Worm (Caenorhabditis elegans): ENCODE results near the gene K01C8.2.

The K01C8.2 gene

DNA sequence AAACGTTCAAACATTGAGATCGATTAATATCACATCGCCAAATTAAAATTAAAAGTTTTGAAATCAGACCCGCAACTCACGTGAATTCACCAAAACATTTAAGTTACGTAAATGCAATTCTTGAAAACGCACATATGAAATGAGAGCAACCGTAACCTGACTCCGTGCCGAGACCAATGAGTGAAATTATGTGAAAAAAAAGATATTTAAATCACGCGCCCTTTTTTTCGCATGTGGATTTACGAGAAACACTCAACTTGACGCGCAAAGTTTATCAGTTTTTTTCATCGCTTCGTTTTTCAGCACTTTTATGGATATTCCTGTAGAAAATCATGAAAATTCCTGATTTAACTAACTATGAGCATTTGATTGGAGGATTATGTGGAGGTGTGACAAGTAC, 6.8 kb upstream of the K01C8.2 start, which contains the start of the genes gei-14 and slc-25A32 (continued):
- no peak for TF ChIP-seq D1046.2 (GFP tag; IDR thresholded peaks at IDR 0.05)
- TF ChIP-seq dmd-9 (GFP tag; IDR thresholded peaks at IDR 0.05), result no peak
- no peak for TF ChIP-seq duxl-1 (tag; optimal IDR thresholded peaks at IDR 0.05; ENCODE audit: poor library complexity)
- TF ChIP-seq zag-1 (tag; optimal IDR thresholded peaks at IDR 0.05), result no peak
- TF ChIP-seq Y5F2A.4 (GFP tag; optimal IDR thresholded peaks at IDR 0.05), result no peak
- TF ChIP-seq daf-19 (GFP tag; conservative IDR thresholded peaks at IDR 0.05), result no peak
- TF ChIP-seq ceh-32 (tag; optimal IDR thresholded peaks at IDR 0.05; ENCODE audit: poor library complexity), result no peak
- no peak for TF ChIP-seq gei-8 (GFP tag; optimal IDR thresholded peaks at IDR 0.05)
- no peak for TF ChIP-seq nhr-237 (tag; optimal IDR thresholded peaks at IDR 0.05)
- TF ChIP-seq lsy-2 (tag; optimal IDR thresholded peaks at IDR 0.05), result peak in 1 of 2 experiments; percentile 82
- TF ChIP-seq nhr-77 (tag; optimal IDR thresholded peaks at IDR 0.05), result no peak
- no peak for TF ChIP-seq lin-1 (GFP tag; IDR thresholded peaks at IDR 0.05)
- TF ChIP-seq F37D6.2 (tag; optimal IDR thresholded peaks at IDR 0.05), result no peak
- no peak for TF ChIP-seq hif-1 (tag; optimal IDR thresholded peaks at IDR 0.05)
- TF ChIP-seq zip-11 (GFP tag; IDR thresholded peaks at IDR 0.05), result no peak
- no peak for TF ChIP-seq mep-1 (tag; optimal IDR thresholded peaks at IDR 0.05)
- no peak for TF ChIP-seq daf-12 (tag; optimal IDR thresholded peaks at IDR 0.05)
- no peak for TF ChIP-seq attf-4 (tag; optimal IDR thresholded peaks at IDR 0.05)
- TF ChIP-seq spr-1 (tag; optimal IDR thresholded peaks at IDR 0.05), result no peak
- no peak for TF ChIP-seq ctbp-1 (GFP tag; IDR thresholded peaks at IDR 0.05)
- TF ChIP-seq dve-1 (tag; optimal IDR thresholded peaks at IDR 0.05; ENCODE audit: insufficient read depth), result no peak
- TF ChIP-seq ZK337.2 (GFP tag; IDR thresholded peaks at IDR 0.05), result no peak
- no peak for TF ChIP-seq tra-1 (GFP tag; IDR thresholded peaks at IDR 0.05)
- TF ChIP-seq R02D3.7 (tag; optimal IDR thresholded peaks at IDR 0.05), result peak; percentile 84
- peak; percentile 65 for TF ChIP-seq unc-130 (GFP tag; optimal IDR thresholded peaks at IDR 0.05)
- peak; percentile 89 for TF ChIP-seq dpl-1 (GFP tag; optimal IDR thresholded peaks at IDR 0.05)

DNA sequence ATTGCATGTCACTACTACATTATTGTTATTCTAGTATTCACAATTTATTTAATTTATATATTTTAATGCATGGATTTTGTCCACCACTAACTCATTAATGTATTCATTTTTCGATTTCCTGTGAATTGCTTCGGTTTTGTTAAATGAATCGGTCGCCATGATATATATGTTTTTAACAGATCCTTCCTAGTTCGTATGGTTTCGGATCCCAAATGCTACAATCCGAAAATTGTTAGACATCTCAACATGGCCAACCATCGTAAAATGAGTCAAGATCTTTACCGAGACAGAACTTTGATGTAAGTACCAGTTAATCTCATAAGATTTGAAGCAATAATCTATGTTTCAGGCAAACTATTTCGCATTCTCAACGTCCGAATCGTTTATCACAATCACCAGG, 3.8 kb upstream of the K01C8.2 start:
- 0 out of 2 replicates have a peak, but pooled peaks have one; percentile 34 for TF ChIP-seq lin-38 (GFP tag; IDR thresholded peaks at IDR 0.05)
- peak in 1 of 2 experiments; percentile 93 for TF ChIP-seq unc-62 (GFP tag; optimal IDR thresholded peaks at IDR 0.05 in 1 of 2)
- no peak for TF ChIP-seq unc-62 (tag; optimal IDR thresholded peaks at IDR 0.05)
- no peak for TF ChIP-seq Y105C5A.15 (GFP tag; IDR thresholded peaks at IDR 0.05)

DNA sequence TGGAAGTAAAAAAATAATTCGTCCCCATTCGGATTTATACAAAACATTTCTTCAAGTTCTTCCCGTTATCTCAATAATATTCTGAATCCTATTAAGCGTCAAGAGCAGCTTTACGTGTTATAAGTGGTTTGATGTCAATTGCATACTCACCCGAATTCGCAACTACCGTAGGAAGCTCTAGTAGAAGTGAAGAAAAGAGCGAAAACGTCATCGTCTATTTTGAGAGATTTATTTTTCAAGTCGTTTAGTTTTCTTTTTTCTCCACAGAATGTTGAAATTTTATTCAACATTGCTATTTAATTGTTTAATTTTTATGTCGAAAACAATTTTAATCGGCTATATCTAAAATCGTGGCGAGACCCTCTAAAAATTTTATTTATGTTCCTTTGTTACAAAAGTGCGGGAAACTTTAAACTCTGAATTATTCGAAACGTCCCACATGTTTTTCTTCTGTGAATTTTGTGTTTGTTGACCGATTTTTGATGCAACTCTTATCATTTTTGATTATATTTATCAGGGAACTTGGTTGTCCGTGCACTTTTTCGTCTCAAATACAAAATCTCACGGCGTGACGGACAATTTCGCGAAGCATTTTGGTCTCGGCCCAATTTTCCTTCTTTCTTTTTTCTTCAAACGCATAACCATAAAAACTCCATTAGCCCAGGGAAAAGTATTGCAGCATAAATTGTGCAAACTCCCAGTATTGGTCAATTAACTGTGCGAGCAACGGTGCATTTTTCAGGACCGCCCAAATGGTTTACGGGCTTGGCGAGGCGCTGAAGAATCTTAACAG, 800 bp upstream of the K01C8.2 start, which contains the start of gene tdc-1:
TSS of gene tdc-1 (plus strand) at position 743 of the 793 bp plus-strand sequence.
- peak; percentile 7 for TF ChIP-seq unc-130 (GFP tag; optimal IDR thresholded peaks at IDR 0.05)
- TF ChIP-seq daf-16 (GFP tag; optimal IDR thresholded peaks at IDR 0.05), result no peak
- peak; percentile 11 for TF ChIP-seq daf-16 (tag; optimal IDR thresholded peaks at IDR 0.05)
- no peak for TF ChIP-seq gei-8 (GFP tag; optimal IDR thresholded peaks at IDR 0.05)
- peak in 1 of 2 experiments; percentile 80 for TF ChIP-seq unc-62 (GFP tag; optimal IDR thresholded peaks at IDR 0.05 in 1 of 2)
- no peak for TF ChIP-seq unc-62 (tag; optimal IDR thresholded peaks at IDR 0.05)

DNA sequence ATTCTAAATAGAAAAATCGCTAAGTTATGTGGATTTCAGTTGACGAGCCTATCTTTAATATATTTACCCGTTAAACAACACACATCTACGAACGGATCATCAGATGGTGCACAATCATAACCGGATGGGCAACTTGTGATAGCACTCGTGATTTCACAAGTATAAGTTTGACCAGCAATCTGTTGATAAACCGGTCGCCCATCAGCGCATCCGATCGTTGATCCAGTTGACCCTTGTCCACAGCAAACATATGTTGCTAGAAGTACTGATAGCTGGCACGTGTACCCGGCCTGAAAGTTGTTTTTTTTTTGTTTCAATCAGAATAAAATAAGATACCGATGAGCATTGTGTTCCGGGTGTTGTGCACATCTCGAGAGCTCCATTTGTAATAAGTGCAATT, 1.6 kb downstream of the K01C8.2 start:
- TF ChIP-seq spr-1 (tag; optimal IDR thresholded peaks at IDR 0.05), result no peak
- no peak for TF ChIP-seq egl-27 (tag; optimal IDR thresholded peaks at IDR 0.05)
- TF ChIP-seq ama-1 (optimal IDR thresholded peaks at IDR 0.05), result no peak
- no peak for TF ChIP-seq php-3 (GFP tag; IDR thresholded peaks at IDR 0.05)
- TF ChIP-seq zip-11 (GFP tag; IDR thresholded peaks at IDR 0.05), result no peak
- no peak for TF ChIP-seq dmd-8 (GFP tag; IDR thresholded peaks at IDR 0.05)
- TF ChIP-seq nhr-25 (tag; optimal IDR thresholded peaks at IDR 0.05; ENCODE audit: borderline replicate concordance, insufficient read depth), result no peak
- no peak for TF ChIP-seq ztf-7 (tag; optimal IDR thresholded peaks at IDR 0.05)
- TF ChIP-seq unc-130 (GFP tag; optimal IDR thresholded peaks at IDR 0.05), result no peak
- no peak for TF ChIP-seq R02D3.7 (tag; optimal IDR thresholded peaks at IDR 0.05)
- no peak for TF ChIP-seq F44E2.7 (GFP tag; IDR thresholded peaks at IDR 0.05)
- peak in 1 of 2 experiments; percentile 56 for TF ChIP-seq mdl-1 (tag; optimal IDR thresholded peaks at IDR 0.05)
- no peak for TF ChIP-seq daf-19 (GFP tag; conservative IDR thresholded peaks at IDR 0.05)
- TF ChIP-seq Y105C5A.15 (GFP tag; IDR thresholded peaks at IDR 0.05), result no peak
- no peak for TF ChIP-seq unc-39 (tag; optimal IDR thresholded peaks at IDR 0.05)
- TF ChIP-seq ceh-20 (GFP tag; IDR thresholded peaks at IDR 0.05), result no peak
- TF ChIP-seq nhr-28 (tag; optimal IDR thresholded peaks at IDR 0.05), result peak; percentile 53
- no peak for TF ChIP-seq ceh-62 (tag; optimal IDR thresholded peaks at IDR 0.05)
- TF ChIP-seq pha-4 (GFP tag; IDR thresholded peaks at IDR 0.05), result no peak
- TF ChIP-seq pha-4 (tag; optimal IDR thresholded peaks at IDR 0.05), result no peak

Measured in whole organism, L4 larva.